Fruit fly (Drosophila melanogaster) whole organism, embryonic: ENCODE results near the gene sac.

Experiments used
- Bgb ChIP-seq: fragments of 200-800 bp; sonication (Bioruptor generic); IDR thresholded peaks from 2 replicates; pipeline ENCODE4 v1.3.6; 2022; ENCODE audit warnings: missing biosample characterization, missing genetic modification characterization; ENCODE audit not compliant: partially characterized antibody
- CG10274 ChIP-seq: fragments of 200-800 bp; sonication (Bioruptor generic); optimal IDR thresholded peaks from 3 replicates; lab custom pipeline; 2017; ENCODE audit warnings: missing biosample characterization, mild to moderate bottlenecking, missing genetic modification characterization
- CG11504 ChIP-seq: fragments of 200-800 bp; sonication (Bioruptor generic); optimal IDR thresholded peaks from 3 replicates; lab custom pipeline; 2019; ENCODE audit warnings: missing biosample characterization, mild to moderate bottlenecking, missing genetic modification characterization, moderate library complexity
- CG12942 ChIP-seq: fragments of 200-800 bp; sonication (Bioruptor generic); optimal IDR thresholded peaks from 3 replicates; lab custom pipeline; 2016; ENCODE audit warnings: missing biosample characterization, missing genetic modification characterization
- CG15601 ChIP-seq: fragments of 200-800 bp; sonication (Bioruptor generic); optimal IDR thresholded peaks from 3 replicates; lab custom pipeline; 2019; ENCODE audit warnings: missing biosample characterization, mild to moderate bottlenecking, missing genetic modification characterization, moderate library complexity
- CG1603 ChIP-seq: fragments of 200-800 bp; sonication (Bioruptor generic); optimal IDR thresholded peaks from 2 replicates; lab custom pipeline; 2019; ENCODE audit warnings: missing biosample characterization, mild to moderate bottlenecking, missing genetic modification characterization, moderate library complexity
- CG18476 ChIP-seq: fragments of 200-800 bp; sonication (Bioruptor generic); optimal IDR thresholded peaks from 2 replicates; lab custom pipeline; 2016; ENCODE audit warnings: missing biosample characterization, mild to moderate bottlenecking, missing genetic modification characterization
- CG2202 ChIP-seq: fragments of 200-800 bp; sonication (Bioruptor generic); optimal IDR thresholded peaks from 2 replicates; lab custom pipeline; 2018; ENCODE audit warnings: missing biosample characterization, mild to moderate bottlenecking, missing genetic modification characterization
- CG31365 ChIP-seq: fragments of 200-800 bp; sonication (Bioruptor generic); optimal IDR thresholded peaks from 2 replicates; lab custom pipeline; 2018; ENCODE audit warnings: missing biosample characterization, mild to moderate bottlenecking, missing genetic modification characterization
- CG4424 ChIP-seq: fragments of 200-800 bp; sonication (Bioruptor generic); optimal IDR thresholded peaks from 3 replicates; lab custom pipeline; 2016; ENCODE audit warnings: missing biosample characterization, missing genetic modification characterization
- CG6765 ChIP-seq: fragments of 200-800 bp; sonication (Bioruptor generic); optimal IDR thresholded peaks from 3 replicates; lab custom pipeline; 2017; ENCODE audit warnings: missing biosample characterization, mild to moderate bottlenecking, missing genetic modification characterization
- CG8089 ChIP-seq: fragments of 200-800 bp; sonication (Bioruptor generic); optimal IDR thresholded peaks from 3 replicates; lab custom pipeline; 2016; ENCODE audit warnings: missing biosample characterization, missing genetic modification characterization
- CG9215 ChIP-seq: fragments of 200-800 bp; sonication (Bioruptor generic); IDR thresholded peaks from 2 replicates; pipeline ENCODE4 v1.3.6; 2022; ENCODE audit warnings: missing biosample characterization, missing genetic modification characterization
- CG9876 ChIP-seq: fragments of 200-800 bp; sonication (Bioruptor generic); optimal IDR thresholded peaks from 2 replicates; lab custom pipeline; 2016; ENCODE audit warnings: missing biosample characterization, missing genetic modification characterization
- CHES-1-like ChIP-seq: fragments of 200-800 bp; sonication (Bioruptor generic); optimal IDR thresholded peaks from 2 replicates; lab custom pipeline; 2016; ENCODE audit warnings: missing biosample characterization, missing genetic modification characterization
- Dbx ChIP-seq: fragments of 200-800 bp; sonication (Bioruptor generic); IDR thresholded peaks from 3 replicates; pipeline ENCODE4 v1.3.6; 2022; ENCODE audit warnings: missing biosample characterization, missing genetic modification characterization
- Dek ChIP-seq: fragments of 200-800 bp; sonication (Bioruptor generic); optimal IDR thresholded peaks from 3 replicates; lab custom pipeline; 2019; ENCODE audit warnings: missing biosample characterization, mild to moderate bottlenecking, missing genetic modification characterization, moderate library complexity
- ERR ChIP-seq: fragments of 200-800 bp; sonication (Bioruptor generic); optimal IDR thresholded peaks from 2 replicates; lab custom pipeline; 2016; ENCODE audit warnings: missing biosample characterization, missing genetic modification characterization
- Hey ChIP-seq: fragments of 200-800 bp; sonication (Bioruptor generic); optimal IDR thresholded peaks from 3 replicates; lab custom pipeline; 2018; ENCODE audit warnings: missing biosample characterization, mild to moderate bottlenecking, missing genetic modification characterization
- HmgZ ChIP-seq: fragments of 200-800 bp; sonication (Bioruptor generic); optimal IDR thresholded peaks from 2 replicates; lab custom pipeline; 2018; ENCODE audit warnings: missing biosample characterization, mild to moderate bottlenecking, missing genetic modification characterization
- NC2α ChIP-seq: fragments of 200-800 bp; sonication (Bioruptor generic); optimal IDR thresholded peaks from 2 replicates; lab custom pipeline; 2016; ENCODE audit warnings: missing biosample characterization, missing genetic modification characterization
- Nf-YC ChIP-seq: fragments of 200-800 bp; optimal IDR thresholded peaks from 3 replicates; lab custom pipeline; 2019; ENCODE audit warnings: missing biosample characterization, mild to moderate bottlenecking, missing genetic modification characterization, moderate library complexity
- Oaz ChIP-seq: fragments of 200-800 bp; sonication (Bioruptor generic); IDR thresholded peaks from 2 replicates; pipeline ENCODE4 v1.3.6; 2022; ENCODE audit warnings: missing biosample characterization, missing genetic modification characterization
- Poxn ChIP-seq: fragments of 200-800 bp; sonication (Bioruptor generic); IDR thresholded peaks from 2 replicates; pipeline ENCODE4 v1.3.6; 2022; ENCODE audit warnings: missing biosample characterization, missing genetic modification characterization
- Sox102F ChIP-seq: fragments of 200-800 bp; sonication (Bioruptor generic); optimal IDR thresholded peaks from 2 replicates; lab custom pipeline; 2018; ENCODE audit warnings: missing biosample characterization, mild to moderate bottlenecking, missing genetic modification characterization, moderate library complexity
- Sry-β ChIP-seq: fragments of 200-800 bp; sonication (Bioruptor generic); optimal IDR thresholded peaks from 2 replicates; lab custom pipeline; 2018; ENCODE audit warnings: missing biosample characterization, mild to moderate bottlenecking, missing genetic modification characterization, moderate library complexity
- Ssrp ChIP-seq: fragments of 200-800 bp; sonication (Bioruptor generic); optimal IDR thresholded peaks from 2 replicates; lab custom pipeline; 2018; ENCODE audit warnings: missing biosample characterization, mild to moderate bottlenecking, missing genetic modification characterization, moderate library complexity
- Xbp1 ChIP-seq: fragments of 200-800 bp; sonication (Bioruptor generic); optimal IDR thresholded peaks from 3 replicates; lab custom pipeline; 2016; ENCODE audit warnings: missing biosample characterization, mild to moderate bottlenecking, missing genetic modification characterization
- aop ChIP-seq: fragments of 200-800 bp; sonication (Bioruptor generic); IDR thresholded peaks from 2 replicates; pipeline ENCODE4 v1.3.6; 2022; ENCODE audit warnings: missing biosample characterization, missing genetic modification characterization
- ato ChIP-seq: fragments of 200-800 bp; sonication (Bioruptor generic); IDR thresholded peaks from 2 replicates; pipeline ENCODE4 v1.3.6; 2022; ENCODE audit warnings: missing biosample characterization, missing genetic modification characterization; ENCODE audit not compliant: partially characterized antibody
- bsh ChIP-seq, 2 experiments: fragments of 200-800 bp; sonication (Bioruptor generic); optimal IDR thresholded peaks; 2 replicates each; lab custom pipeline; 2017 to 2018; ENCODE audit warnings: mild to moderate bottlenecking in 2 of 2, missing biosample characterization in 2 of 2, missing genetic modification characterization in 2 of 2, moderate library complexity in 1 of 2
- cas ChIP-seq: fragments of 200-800 bp; sonication (Bioruptor generic); IDR thresholded peaks from 2 replicates; pipeline ENCODE4 v1.3.6; 2022; ENCODE audit warnings: missing biosample characterization, missing genetic modification characterization
- cg ChIP-seq: fragments of 200-800 bp; sonication (Bioruptor generic); optimal IDR thresholded peaks from 3 replicates; lab custom pipeline; 2019; ENCODE audit warnings: missing biosample characterization, mild to moderate bottlenecking, missing genetic modification characterization, moderate library complexity
- chinmo ChIP-seq: fragments of 200-800 bp; sonication (Bioruptor generic); IDR thresholded peaks from 4 replicates; pipeline ENCODE4 v1.3.6; 2022; ENCODE audit warnings: missing biosample characterization, missing genetic modification characterization; ENCODE audit not compliant: partially characterized antibody
- crol ChIP-seq: fragments of 200-800 bp; sonication (Bioruptor generic); IDR thresholded peaks from 2 replicates; pipeline ENCODE4 v1.3.6; 2022; ENCODE audit warnings: missing biosample characterization, missing genetic modification characterization
- ftz-f1 ChIP-seq: fragments of 200-800 bp; sonication (Bioruptor generic); optimal IDR thresholded peaks from 2 replicates; lab custom pipeline; 2016; ENCODE audit warnings: missing biosample characterization, missing genetic modification characterization
- hbn ChIP-seq: fragments of 200-800 bp; sonication (Bioruptor generic); IDR thresholded peaks from 2 replicates; pipeline ENCODE4 v1.3.6; 2022; ENCODE audit warnings: missing biosample characterization, missing genetic modification characterization; ENCODE audit not compliant: partially characterized antibody
- insv ChIP-seq, 2 experiments: fragments of 200-800 bp; sonication (Bioruptor generic); optimal IDR thresholded peaks; 3 replicates each; lab custom pipeline; 2016 to 2018; ENCODE audit warnings: missing biosample characterization in 2 of 2, missing genetic modification characterization in 2 of 2
- nau ChIP-seq: fragments of 200-800 bp; sonication (Bioruptor generic); optimal IDR thresholded peaks from 3 replicates; lab custom pipeline; 2017; ENCODE audit warnings: missing biosample characterization, mild to moderate bottlenecking, missing genetic modification characterization, missing genetic modification reagents
- odd ChIP-seq: fragments of 200-800 bp; sonication (Bioruptor generic); optimal IDR thresholded peaks from 2 replicates; lab custom pipeline; 2017; ENCODE audit warnings: missing biosample characterization, mild to moderate bottlenecking, missing genetic modification characterization
- pho ChIP-seq: fragments of 200-800 bp; sonication (Bioruptor generic); optimal IDR thresholded peaks from 2 replicates; lab custom pipeline; 2016; ENCODE audit warnings: missing biosample characterization, missing genetic modification characterization
- pzg ChIP-seq: fragments of 200-800 bp; sonication (Bioruptor generic); optimal IDR thresholded peaks from 3 replicates; lab custom pipeline; 2018; ENCODE audit warnings: missing biosample characterization, mild to moderate bottlenecking, missing genetic modification characterization, moderate library complexity
- run ChIP-seq: fragments of 200-800 bp; sonication (Bioruptor generic); optimal IDR thresholded peaks from 3 replicates; lab custom pipeline; 2018; ENCODE audit warnings: missing biosample characterization, mild to moderate bottlenecking, missing genetic modification characterization
- sisA ChIP-seq: fragments of 200-800 bp; sonication (Bioruptor generic); IDR thresholded peaks from 2 replicates; pipeline ENCODE4 v1.3.6; 2022; ENCODE audit warnings: missing biosample characterization, missing genetic modification characterization
- trem ChIP-seq: fragments of 200-800 bp; optimal IDR thresholded peaks from 3 replicates; lab custom pipeline; 2019; ENCODE audit warnings: missing biosample characterization, mild to moderate bottlenecking, missing genetic modification characterization, moderate library complexity
- ttk ChIP-seq: fragments of 200-800 bp; sonication (Bioruptor generic); IDR thresholded peaks from 2 replicates; pipeline ENCODE4 v2.1.2; 2022; ENCODE audit warnings: missing biosample characterization, missing genetic modification characterization
- z ChIP-seq: fragments of 200-800 bp; sonication (Bioruptor generic); IDR thresholded peaks from 3 replicates; pipeline ENCODE4 v1.3.6; 2022; ENCODE audit warnings: missing biosample characterization, missing genetic modification characterization
- zf30C ChIP-seq: fragments of 200-800 bp; sonication (Bioruptor generic); optimal IDR thresholded peaks from 3 replicates; lab custom pipeline; 2018; ENCODE audit warnings: missing biosample characterization, mild to moderate bottlenecking, missing genetic modification characterization

Gene sac

DNA sequence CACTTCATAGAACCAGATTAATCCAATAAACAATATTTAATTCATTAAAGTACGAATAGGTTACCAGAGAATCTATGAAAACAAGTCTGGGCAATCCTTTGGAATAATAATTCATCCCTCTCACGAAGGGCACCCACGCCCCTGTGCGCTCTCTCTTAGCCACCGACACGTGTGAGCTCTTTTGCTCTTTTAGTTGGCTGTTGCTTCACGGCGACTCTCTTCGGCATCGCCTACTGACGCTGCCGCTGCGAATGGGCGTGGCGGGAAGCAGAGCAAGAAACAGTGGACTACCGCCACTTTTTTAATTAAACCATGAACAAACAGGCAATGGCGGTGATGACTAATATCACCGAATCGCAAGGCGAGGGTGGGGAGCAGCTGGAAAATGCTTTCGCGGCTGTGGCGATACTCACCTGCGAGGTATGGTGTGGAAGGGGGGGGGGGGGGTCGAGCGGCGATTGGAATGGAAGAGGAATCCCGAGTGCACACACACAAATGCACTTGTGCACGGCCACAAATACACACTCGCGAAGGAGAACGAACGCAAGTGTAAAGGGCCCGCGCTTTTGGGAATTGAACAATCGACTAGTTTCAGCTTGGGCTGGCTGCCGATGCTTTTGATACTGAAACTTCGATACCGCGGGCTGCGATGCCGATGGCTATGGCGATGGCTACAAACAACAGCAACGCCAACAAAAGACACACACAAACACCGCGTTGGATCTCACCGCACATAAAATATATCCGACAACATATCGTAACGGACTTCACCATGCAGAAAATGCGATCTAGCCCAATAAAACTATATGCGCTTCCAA, 2.2 kb upstream of the sac start (continued):
- TF ChIP-seq CG18476 (peak; percentile 84), crol (GFP tag; lab: Robert Waterston, UW) (peak; percentile 97), aop (GFP tag; lab: Robert Waterston, UW) (peak; percentile 65; the same call in 1 of the 2 replicates), ERR (GFP tag; lab: Kevin White, UChicago) (peak; percentile 78), CG8089 (GFP tag; lab: Kevin White, UChicago) (peak; percentile 75), CG10274 (GFP tag; lab: Kevin White, UChicago) (peak; percentile 64), HmgZ (tag; lab: Kevin White, UChicago) (peak; percentile 61), odd (peak; percentile 82), Xbp1 (GFP tag; lab: Kevin White, UChicago) (peak; percentile 93), Ssrp (tag; lab: Kevin White, UChicago) (peak; percentile 72), Nf-YC (tag; lab: Kevin White, UChicago) (peak; percentile 33), Sry-β (GFP tag; lab: Kevin White, UChicago) (no peak), nau (GFP tag; lab: Kevin White, UChicago) (peak; percentile 84), Sox102F (GFP tag; lab: Kevin White, UChicago) (peak; percentile 85), sisA (GFP tag; lab: Robert Waterston, UW) (peak; percentile 86), CG11504 (peak; percentile 84), Oaz (GFP tag; lab: Robert Waterston, UW) (peak; percentile 71), Poxn (GFP tag; lab: Robert Waterston, UW) (0 out of 2 replicates have a peak, but pooled peaks have one; percentile 40), pzg (GFP tag; lab: Kevin White, UChicago) (no peak), CG31365 (tag; lab: Kevin White, UChicago) (peak; percentile 55), pho (GFP tag; lab: Kevin White, UChicago) (peak; percentile 86), ttk (GFP tag; lab: Robert Waterston, UW) (peak; percentile 79), cas (GFP tag; lab: Robert Waterston, UW) (peak; percentile 50; the same call in 1 of the 2 replicates), CG15601 (peak; percentile 67), run (peak; percentile 41), CHES-1-like (GFP tag; lab: Kevin White, UChicago) (peak; percentile 85), hbn (GFP tag; lab: Robert Waterston, UW) (peak; percentile 21; the same call in 1 of the 2 replicates), CG6765 (GFP tag; lab: Kevin White, UChicago) (peak; percentile 81), CG9876 (GFP tag; lab: Kevin White, UChicago) (peak; percentile 63), insv (GFP tag; optimal IDR thresholded peaks at IDR 0.05; lab: Kevin White, UChicago) (no peak), NC2α (GFP tag; lab: Kevin White, UChicago) (peak; percentile 18), zf30C (no peak), ftz-f1 (GFP tag; lab: Kevin White, UChicago) (peak; percentile 60), CG12942 (peak; percentile 84), CG1603 (tag; lab: Kevin White, UChicago) (peak; percentile 89), cg (GFP tag; lab: Kevin White, UChicago) (peak; percentile 89), Bgb (GFP tag; lab: Robert Waterston, UW) (no peak; the same call in 1 of the 2 replicates), CG2202 (tag; lab: Kevin White, UChicago) (peak; percentile 61), Dek (tag; lab: Kevin White, UChicago) (peak; percentile 77), Dbx (GFP tag; lab: Robert Waterston, UW) (peak; percentile 90), z (GFP tag; lab: Robert Waterston, UW) (0 out of 3 replicates have a peak, but pooled peaks have one; percentile 41), CG9215 (GFP tag; lab: Robert Waterston, UW) (peak; percentile 64), chinmo (GFP tag; lab: Robert Waterston, UW) (peak; percentile 73; the same call in 2 of the 4 replicates), bsh (GFP tag; optimal IDR thresholded peaks at IDR 0.05; lab: Kevin White, UChicago) (peak; percentile 37 to 88), Hey (tag; lab: Kevin White, UChicago) (peak; percentile 12), ato (GFP tag; lab: Robert Waterston, UW) (no peak), trem (peak; percentile 61), CG4424 (GFP tag; lab: Kevin White, UChicago) (peak; percentile 90)
